Fruit fly (Drosophila melanogaster) whole organism, embryonic: ENCODE data around the gene IleRS-m.

Source experiments
- Ada2b ChIP-seq: fragments of 200-800 bp; sonication (Bioruptor generic); IDR thresholded peaks from 2 replicates; pipeline ENCODE4 v1.3.6; 2022; ENCODE audit warnings: missing biosample characterization, missing genetic modification characterization
- Asciz ChIP-seq: fragments of 200-800 bp; sonication (Bioruptor generic); optimal IDR thresholded peaks from 2 replicates; lab custom pipeline; 2017; ENCODE audit warnings: missing biosample characterization, mild to moderate bottlenecking, missing genetic modification characterization, missing genetic modification reagents
- Atf-2 ChIP-seq: fragments of 200-800 bp; sonication (Bioruptor generic); optimal IDR thresholded peaks from 2 replicates; lab custom pipeline; 2016; ENCODE audit warnings: missing biosample characterization, missing genetic modification characterization
- Bdp1 ChIP-seq: fragments of 200-800 bp; sonication (Bioruptor generic); optimal IDR thresholded peaks from 3 replicates; lab custom pipeline; 2016; ENCODE audit warnings: missing biosample characterization, missing genetic modification characterization
- CG10654 ChIP-seq: fragments of 200-800 bp; sonication (Bioruptor generic); optimal IDR thresholded peaks from 2 replicates; lab custom pipeline; 2016; ENCODE audit warnings: missing biosample characterization, missing genetic modification characterization
- CG11398 ChIP-seq: fragments of 200-800 bp; sonication (Bioruptor generic); optimal IDR thresholded peaks from 2 replicates; lab custom pipeline; 2016; ENCODE audit warnings: missing biosample characterization, missing genetic modification characterization
- CG12155 ChIP-seq: fragments of 200-800 bp; sonication (Bioruptor generic); optimal IDR thresholded peaks from 3 replicates; lab custom pipeline; 2016; ENCODE audit warnings: missing biosample characterization, missing genetic modification characterization
- CG12299 ChIP-seq: fragments of 200-800 bp; sonication (Bioruptor generic); optimal IDR thresholded peaks from 2 replicates; lab custom pipeline; 2018; ENCODE audit warnings: missing biosample characterization, mild to moderate bottlenecking, missing genetic modification characterization
- CG13287 ChIP-seq: fragments of 200-800 bp; sonication (Bioruptor generic); IDR thresholded peaks from 2 replicates; pipeline ENCODE4 v1.3.6; 2022; ENCODE audit warnings: missing biosample characterization, missing genetic modification characterization; ENCODE audit not compliant: partially characterized antibody
- CG13624 ChIP-seq: fragments of 200-800 bp; sonication (Bioruptor generic); optimal IDR thresholded peaks from 2 replicates; lab custom pipeline; 2016; ENCODE audit warnings: missing biosample characterization, missing genetic modification characterization
- CG17328 ChIP-seq: fragments of 200-800 bp; sonication (Bioruptor generic); IDR thresholded peaks from 2 replicates; pipeline ENCODE4 v1.3.6; 2022; ENCODE audit warnings: missing biosample characterization, missing genetic modification characterization
- CG18599 ChIP-seq: fragments of 200-800 bp; sonication (Bioruptor generic); optimal IDR thresholded peaks from 3 replicates; lab custom pipeline; 2017; ENCODE audit warnings: missing biosample characterization, missing genetic modification characterization, mild to moderate bottlenecking, moderate library complexity, missing genetic modification reagents
- CG18764 ChIP-seq: fragments of 200-800 bp; sonication (Bioruptor generic); optimal IDR thresholded peaks from 3 replicates; lab custom pipeline; 2016; ENCODE audit warnings: missing biosample characterization, missing genetic modification characterization
- CG2712 ChIP-seq: fragments of 200-800 bp; optimal IDR thresholded peaks from 3 replicates; lab custom pipeline; 2019; ENCODE audit warnings: missing biosample characterization, mild to moderate bottlenecking, missing genetic modification characterization, moderate library complexity
- CG30403 ChIP-seq: fragments of 200-800 bp; sonication (Bioruptor generic); optimal IDR thresholded peaks from 3 replicates; lab custom pipeline; 2016; ENCODE audit warnings: missing biosample characterization, missing genetic modification characterization
- CG3407 ChIP-seq: fragments of 200-800 bp; sonication (Bioruptor generic); optimal IDR thresholded peaks from 2 replicates; lab custom pipeline; 2018; ENCODE audit warnings: missing biosample characterization, mild to moderate bottlenecking, missing genetic modification characterization
- CG34422 ChIP-seq: fragments of 200-800 bp; sonication (Bioruptor generic); IDR thresholded peaks from 3 replicates; pipeline ENCODE4 v1.3.6; 2022; ENCODE audit warnings: missing biosample characterization, missing genetic modification characterization
- CG7556 ChIP-seq: fragments of 200-800 bp; sonication (Bioruptor generic); optimal IDR thresholded peaks from 2 replicates; lab custom pipeline; 2017; ENCODE audit warnings: missing biosample characterization, mild to moderate bottlenecking, missing genetic modification characterization
- CG9932 ChIP-seq: fragments of 200-800 bp; sonication (Bioruptor generic); IDR thresholded peaks from 2 replicates; pipeline ENCODE4 v1.3.6; 2022; ENCODE audit warnings: missing biosample characterization, missing genetic modification characterization
- CHES-1-like ChIP-seq: fragments of 200-800 bp; sonication (Bioruptor generic); optimal IDR thresholded peaks from 2 replicates; lab custom pipeline; 2016; ENCODE audit warnings: missing biosample characterization, missing genetic modification characterization
- CTCF ChIP-seq: fragments of 200-800 bp; sonication (Bioruptor generic); optimal IDR thresholded peaks from 2 replicates; lab custom pipeline; 2017; ENCODE audit warnings: missing biosample characterization, mild to moderate bottlenecking, missing genetic modification characterization, moderate library complexity
- D ChIP-seq, 2 experiments: fragments of 200-800 bp in 1 of 2; fragments of >200 bp in 1 of 2; sonication (Bioruptor generic) in 1 of 2; optimal IDR thresholded peaks; 2 replicates in 1 of 2; 3 replicates in 1 of 2; lab custom pipeline; 2017; ENCODE audit warnings: mild to moderate bottlenecking in 1 of 2, missing biosample characterization in 1 of 2, missing genetic modification characterization in 1 of 2, missing genetic modification reagents in 1 of 2
- Dll ChIP-seq: fragments of 200-800 bp; sonication (Bioruptor generic); IDR thresholded peaks from 4 replicates; pipeline ENCODE4 v1.3.6; 2022; ENCODE audit warnings: missing biosample characterization, missing genetic modification characterization; ENCODE audit not compliant: partially characterized antibody
- Fer2 ChIP-seq: fragments of 200-800 bp; sonication (Bioruptor generic); optimal IDR thresholded peaks from 2 replicates; lab custom pipeline; 2018; ENCODE audit warnings: missing biosample characterization, mild to moderate bottlenecking, missing genetic modification characterization, moderate library complexity
- H15 ChIP-seq: fragments of 200-800 bp; sonication (Bioruptor generic); IDR thresholded peaks from 3 replicates; pipeline ENCODE4 v1.3.6; 2022; ENCODE audit warnings: missing biosample characterization, missing genetic modification characterization
- H2.0 ChIP-seq: fragments of 200-800 bp; sonication (Bioruptor generic); IDR thresholded peaks from 2 replicates; pipeline ENCODE4 v1.3.6; 2022; ENCODE audit warnings: missing biosample characterization, missing genetic modification characterization
- HHEX ChIP-seq: fragments of 200-800 bp; sonication (Bioruptor generic); optimal IDR thresholded peaks from 3 replicates; lab custom pipeline; 2017; ENCODE audit warnings: missing biosample characterization, mild to moderate bottlenecking, missing genetic modification characterization, missing genetic modification reagents
- HLH4C ChIP-seq: fragments of 200-800 bp; sonication (Bioruptor generic); IDR thresholded peaks from 3 replicates; pipeline ENCODE4 v1.3.6; 2022; ENCODE audit warnings: missing biosample characterization, missing genetic modification characterization; ENCODE audit not compliant: partially characterized antibody
- HmgZ ChIP-seq: fragments of 200-800 bp; sonication (Bioruptor generic); optimal IDR thresholded peaks from 2 replicates; lab custom pipeline; 2018; ENCODE audit warnings: missing biosample characterization, mild to moderate bottlenecking, missing genetic modification characterization
- Hmr ChIP-seq: fragments of 200-800 bp; sonication (Bioruptor generic); optimal IDR thresholded peaks from 3 replicates; lab custom pipeline; 2017; ENCODE audit warnings: mild to moderate bottlenecking, missing biosample characterization, missing genetic modification reagents, missing genetic modification characterization
- MESR4 ChIP-seq: fragments of 200-800 bp; sonication (Bioruptor generic); optimal IDR thresholded peaks from 2 replicates; lab custom pipeline; 2018; ENCODE audit warnings: missing biosample characterization, mild to moderate bottlenecking, missing genetic modification characterization, moderate library complexity
- Meics ChIP-seq: fragments of 200-800 bp; sonication (Bioruptor generic); optimal IDR thresholded peaks from 2 replicates; lab custom pipeline; 2017; ENCODE audit warnings: missing biosample characterization, mild to moderate bottlenecking, missing genetic modification characterization
- Myb ChIP-seq: fragments of 200-800 bp; sonication (Bioruptor generic); optimal IDR thresholded peaks from 2 replicates; lab custom pipeline; 2016; ENCODE audit warnings: missing biosample characterization, missing genetic modification characterization
- NFAT ChIP-seq: fragments of 200-800 bp; sonication (Bioruptor generic); IDR thresholded peaks from 2 replicates; pipeline ENCODE4 v1.3.6; 2022; ENCODE audit warnings: missing biosample characterization, missing genetic modification characterization
- Opbp ChIP-seq: fragments of 200-800 bp; sonication (Bioruptor generic); IDR thresholded peaks from 3 replicates; pipeline ENCODE4 v1.3.6; 2022; ENCODE audit warnings: missing biosample characterization, missing genetic modification characterization; ENCODE audit not compliant: partially characterized antibody
- bowl ChIP-seq: fragments of 200-800 bp; sonication (Bioruptor generic); IDR thresholded peaks from 2 replicates; pipeline ENCODE4 v1.3.6; 2022; ENCODE audit warnings: missing biosample characterization, missing genetic modification characterization
- bsh ChIP-seq, 2 experiments: fragments of 200-800 bp; sonication (Bioruptor generic); optimal IDR thresholded peaks; 2 replicates each; lab custom pipeline; 2017 to 2018; ENCODE audit warnings: mild to moderate bottlenecking in 2 of 2, missing biosample characterization in 2 of 2, missing genetic modification characterization in 2 of 2, moderate library complexity in 1 of 2
- cg ChIP-seq: fragments of 200-800 bp; sonication (Bioruptor generic); optimal IDR thresholded peaks from 3 replicates; lab custom pipeline; 2019; ENCODE audit warnings: missing biosample characterization, mild to moderate bottlenecking, missing genetic modification characterization, moderate library complexity
- croc ChIP-seq: fragments of 200-800 bp; sonication (Bioruptor generic); conservative IDR thresholded peaks from 3 replicates; pipeline ENCODE4 v1.3.6; 2022; ENCODE audit warnings: missing biosample characterization, missing genetic modification characterization
- cwo ChIP-seq: fragments of 200-800 bp; sonication (Bioruptor generic); optimal IDR thresholded peaks from 3 replicates; lab custom pipeline; 2017; ENCODE audit warnings: missing biosample characterization, missing genetic modification characterization, mild to moderate bottlenecking, moderate library complexity, missing genetic modification reagents
- dimm ChIP-seq: fragments of 200-800 bp; sonication (Bioruptor generic); IDR thresholded peaks from 2 replicates; pipeline ENCODE4 v1.3.6; 2022; ENCODE audit warnings: missing biosample characterization, missing genetic modification characterization
- dpn ChIP-seq, 2 experiments: fragments of 200-800 bp; sonication (Bioruptor generic); optimal IDR thresholded peaks; 3 replicates each; lab custom pipeline; 2016; ENCODE audit warnings: missing biosample characterization in 2 of 2, missing genetic modification characterization in 2 of 2
- dysf ChIP-seq: fragments of 200-800 bp; sonication (Bioruptor generic); IDR thresholded peaks from 3 replicates; pipeline ENCODE4 v1.3.6; 2022; ENCODE audit warnings: missing biosample characterization, missing genetic modification characterization
- emc ChIP-seq: fragments of 200-800 bp; sonication (Bioruptor generic); optimal IDR thresholded peaks from 2 replicates; lab custom pipeline; 2016; ENCODE audit warnings: missing biosample characterization, missing genetic modification characterization
- gfzf ChIP-seq: fragments of 200-800 bp; sonication (Bioruptor generic); optimal IDR thresholded peaks from 2 replicates; lab custom pipeline; 2016; ENCODE audit warnings: missing biosample characterization, mild to moderate bottlenecking, missing genetic modification characterization, moderate library complexity
- nom ChIP-seq: fragments of 200-800 bp; sonication (Bioruptor generic); optimal IDR thresholded peaks from 2 replicates; lab custom pipeline; 2017; ENCODE audit warnings: missing biosample characterization, missing genetic modification characterization, mild to moderate bottlenecking, moderate library complexity, missing genetic modification reagents
- prd ChIP-seq, 3 experiments: fragments of >200 bp in 2 of 3; fragments of 200-800 bp in 1 of 3; sonication (Bioruptor generic) in 1 of 3; optimal IDR thresholded peaks in 2 of 3; IDR thresholded peaks in 1 of 3; 2 replicates in 2 of 3; 3 replicates in 1 of 3; pipeline versions ENCODE4 v1.3.6 to Lab custom; 2017 to 2022; ENCODE audit warnings: missing biosample characterization in 1 of 3, missing genetic modification characterization in 1 of 3
- sima ChIP-seq: fragments of 200-800 bp; sonication (Bioruptor generic); optimal IDR thresholded peaks from 2 replicates; lab custom pipeline; 2016; ENCODE audit warnings: missing biosample characterization, missing genetic modification characterization

Gene IleRS-m

dm6 chr3L:16131264-16132066 lies 31.4 kb downstream of the IleRS-m start, which contains the start of the genes Trs20 and elg1 (continued):
- TF ChIP-seq emc (GFP tag; lab: Kevin White, UChicago) (no peak), cwo (GFP tag; lab: Kevin White, UChicago) (peak; percentile 33), CHES-1-like (GFP tag; lab: Kevin White, UChicago) (no peak), Atf-2 (no peak), prd (optimal IDR thresholded peaks at IDR 0.05; lab: Kevin White, UChicago) (no peak), prd (GFP tag; IDR thresholded peaks at IDR 0.05; lab: Robert Waterston, UW) (peak; percentile 45; the same call in 1 of the 3 replicates), dpn (GFP tag; optimal IDR thresholded peaks at IDR 0.05; lab: Kevin White, UChicago) (peak; percentile 2 to 35), Dll (GFP tag; lab: Robert Waterston, UW) (no peak), dimm (GFP tag; lab: Robert Waterston, UW) (no peak), CG17328 (GFP tag; lab: Robert Waterston, UW) (0 out of 2 replicates have a peak, but pooled peaks have one; percentile 9), Ada2b (no peak), CG7556 (GFP tag; lab: Kevin White, UChicago) (peak; percentile 66), gfzf (GFP tag; lab: Kevin White, UChicago) (peak; percentile 73), croc (GFP tag; lab: Robert Waterston, UW) (no peak), Opbp (GFP tag; lab: Robert Waterston, UW) (peak; percentile 42; the same call in 1 of the 3 replicates), NFAT (peak; percentile 48; the same call in 1 of the 2 replicates), CG13624 (GFP tag; lab: Kevin White, UChicago) (no peak), D (optimal IDR thresholded peaks at IDR 0.05; lab: Kevin White, UChicago) (no peak), D (GFP tag; optimal IDR thresholded peaks at IDR 0.05; lab: Kevin White, UChicago) (peak; percentile 17), HHEX (GFP tag; lab: Kevin White, UChicago) (no peak), CG34422 (GFP tag; lab: Robert Waterston, UW) (peak; percentile 58; the same call in 2 of the 3 replicates), CTCF (GFP tag; lab: Kevin White, UChicago) (no peak), Hmr (GFP tag; lab: Kevin White, UChicago) (peak; percentile 15), CG11398 (no peak), CG18764 (GFP tag; lab: Kevin White, UChicago) (no peak), Myb (GFP tag; lab: Kevin White, UChicago) (no peak), CG9932 (GFP tag; lab: Robert Waterston, UW) (peak; percentile 62), HLH4C (GFP tag; lab: Robert Waterston, UW) (no peak), CG12299 (tag; lab: Kevin White, UChicago) (no peak)
- TF ChIP-seq, all 482 proteins: peak for 175

- TF ChIP-seq CG30403 (GFP tag; lab: Kevin White, UChicago) = no peak
- TF ChIP-seq H2.0 (GFP tag; lab: Robert Waterston, UW) = 0 out of 2 replicates have a peak, but pooled peaks have one; percentile 3
- no peak for TF ChIP-seq CG12155 (GFP tag; lab: Kevin White, UChicago)
- TF ChIP-seq CG10654 = no peak
- TF ChIP-seq Bdp1 (GFP tag; lab: Kevin White, UChicago) = no peak
- TF ChIP-seq CG18599 (GFP tag; lab: Kevin White, UChicago) = no peak
- no peak for TF ChIP-seq Meics (GFP tag; lab: Kevin White, UChicago)
- TF ChIP-seq CG13287 (GFP tag; lab: Robert Waterston, UW) = no peak
- TF ChIP-seq H15 (GFP tag; lab: Robert Waterston, UW) = 0 out of 3 replicates have a peak, but pooled peaks have one; percentile 31
- TF ChIP-seq dysf = no peak
- no peak for TF ChIP-seq CG2712 (tag; lab: Kevin White, UChicago)
- no peak for TF ChIP-seq Fer2 (tag; lab: Kevin White, UChicago)
- peak; percentile 57 for TF ChIP-seq cg (GFP tag; lab: Kevin White, UChicago)
- peak; percentile 60 for TF ChIP-seq MESR4 (GFP tag; lab: Kevin White, UChicago)
- no peak for TF ChIP-seq CG3407 (GFP tag; lab: Kevin White, UChicago)
- no peak for TF ChIP-seq Asciz (GFP tag; lab: Kevin White, UChicago)
- peak; percentile 9 for TF ChIP-seq nom (GFP tag; lab: Kevin White, UChicago)
- TF ChIP-seq bsh (GFP tag; optimal IDR thresholded peaks at IDR 0.05; lab: Kevin White, UChicago) = no peak
- TF ChIP-seq HmgZ = no peak
- TF ChIP-seq bowl (GFP tag; lab: Robert Waterston, UW) = no peak
- TF ChIP-seq Atf-2 = no peak
- no peak for TF ChIP-seq sima (GFP tag; lab: Kevin White, UChicago)
Measured at dm6 chr3L:16132067-16132418, 32.0 kb downstream of the IleRS-m start.
